Worm (Caenorhabditis elegans): ENCODE data around the gene efhd-1.
A peak's percentile ranks its signal among the peaks of the same experiment; 100 is the strongest.

efhd-1 gene

ce11 chrII:14152274-14152673 is 26.3 kb upstream of the efhd-1 start:
- TF ChIP-seq nhr-28 (tag; optimal IDR thresholded peaks at IDR 0.05) (no peak), eor-1 (tag; optimal IDR thresholded peaks at IDR 0.05) (no peak), ceh-82 (tag; optimal IDR thresholded peaks at IDR 0.05) (no peak), ztf-4 (tag; optimal IDR thresholded peaks at IDR 0.05) (no peak), ama-1 (optimal IDR thresholded peaks at IDR 0.05) (no peak), mdl-1 (tag; optimal IDR thresholded peaks at IDR 0.05) (no peak), fos-1 (tag; optimal IDR thresholded peaks at IDR 0.05) (no peak), elt-3 (tag; optimal IDR thresholded peaks at IDR 0.05) (no peak), nfya-1 (tag; optimal IDR thresholded peaks at IDR 0.05; ENCODE audit: insufficient read depth) (no peak), nhr-11 (tag; optimal IDR thresholded peaks at IDR 0.05) (no peak), lsy-12 (tag; optimal IDR thresholded peaks at IDR 0.05) (no peak), mml-1 (tag; optimal IDR thresholded peaks at IDR 0.05) (no peak), zag-1 (tag; optimal IDR thresholded peaks at IDR 0.05) (no peak), skn-1 (tag; optimal IDR thresholded peaks at IDR 0.05) (no peak), ceh-9 (tag; optimal IDR thresholded peaks at IDR 0.05) (no peak)

ce11 chrII:14154357-14154756 is 24.3 kb upstream of the efhd-1 start, which contains the start of gene Y48B6A.1:
Y48B6A.1 (minus strand) TSS chrII:14154373.
- peak; percentile 96 for TF ChIP-seq lin-39 (tag; optimal IDR thresholded peaks at IDR 0.05)
- peak; percentile 90 for TF ChIP-seq egl-5 (tag; optimal IDR thresholded peaks at IDR 0.05)
- TF ChIP-seq ceh-16 (tag; optimal IDR thresholded peaks at IDR 0.05), result peak; percentile 15
- peak; percentile 77 for TF ChIP-seq fkh-10 (GFP tag; optimal IDR thresholded peaks at IDR 0.05)
- TF ChIP-seq ZK546.5 (tag; optimal IDR thresholded peaks at IDR 0.05), result peak; percentile 9
- no peak for TF ChIP-seq sea-2 (GFP tag; optimal IDR thresholded peaks at IDR 0.05)
- peak; percentile 18 for TF ChIP-seq zag-1 (tag; optimal IDR thresholded peaks at IDR 0.05)
- TF ChIP-seq snpc-4 (tag; optimal IDR thresholded peaks at IDR 0.05), result peak; percentile 97
- peak; percentile 76 for TF ChIP-seq jun-1 (tag; optimal IDR thresholded peaks at IDR 0.05)
- TF ChIP-seq lsy-12 (tag; optimal IDR thresholded peaks at IDR 0.05), result peak; percentile 88
- no peak for TF ChIP-seq nhr-12 (tag; optimal IDR thresholded peaks at IDR 0.05)
- TF ChIP-seq mml-1 (tag; optimal IDR thresholded peaks at IDR 0.05), result no peak
- TF ChIP-seq fkh-2 (tag; optimal IDR thresholded peaks at IDR 0.05), result no peak
- peak in 1 of 3 experiments; percentile 85 for TF ChIP-seq elt-3 (tag; optimal IDR thresholded peaks at IDR 0.05)
- TF ChIP-seq pha-4 (tag; optimal IDR thresholded peaks at IDR 0.05), result peak; percentile 99
- no peak for TF ChIP-seq unc-62 (GFP tag; optimal IDR thresholded peaks at IDR 0.05)
- peak; percentile 55 for TF ChIP-seq tbx-2 (tag; optimal IDR thresholded peaks at IDR 0.05)
- peak; percentile 12 for TF ChIP-seq mdl-1 (tag; optimal IDR thresholded peaks at IDR 0.05)
- no peak for TF ChIP-seq aly-2 (tag; optimal IDR thresholded peaks at IDR 0.05)
- TF ChIP-seq nfya-1 (tag; optimal IDR thresholded peaks at IDR 0.05; ENCODE audit: insufficient read depth), result peak; percentile 98
- TF ChIP-seq daf-12 (tag; optimal IDR thresholded peaks at IDR 0.05), result no peak
- no peak for TF ChIP-seq nhr-28 (tag; optimal IDR thresholded peaks at IDR 0.05)
- peak; percentile 84 for TF ChIP-seq nhr-11 (tag; optimal IDR thresholded peaks at IDR 0.05)
- TF ChIP-seq pqm-1 (tag; optimal IDR thresholded peaks at IDR 0.05), result peak; percentile 82
- peak; percentile 88 for TF ChIP-seq ama-1 (optimal IDR thresholded peaks at IDR 0.05)
- TF ChIP-seq ceh-82 (tag; optimal IDR thresholded peaks at IDR 0.05), result peak; percentile 50
- peak; percentile 95 for TF ChIP-seq nhr-23 (tag; optimal IDR thresholded peaks at IDR 0.05)
- peak; percentile 99 for TF ChIP-seq lin-15B (tag; optimal IDR thresholded peaks at IDR 0.05)
- peak; percentile 53 for TF ChIP-seq nhr-76 (tag; optimal IDR thresholded peaks at IDR 0.05)
- TF ChIP-seq elt-2 (tag; optimal IDR thresholded peaks at IDR 0.05), result peak; percentile 64
- peak; percentile 95 for TF ChIP-seq nhr-43 (tag; optimal IDR thresholded peaks at IDR 0.05; ENCODE audit: poor library complexity, severe bottlenecking)
- TF ChIP-seq hmg-11 (tag; optimal IDR thresholded peaks at IDR 0.05), result peak; percentile 64
- peak; percentile 35 for TF ChIP-seq elt-1 (tag; optimal IDR thresholded peaks at IDR 0.05)
- TF ChIP-seq nhr-25 (tag; optimal IDR thresholded peaks at IDR 0.05), result peak; percentile 96
- no peak for TF ChIP-seq ztf-4 (tag; optimal IDR thresholded peaks at IDR 0.05)
- peak; percentile 85 for TF ChIP-seq skn-1 (tag; optimal IDR thresholded peaks at IDR 0.05)
- peak; percentile 73 for TF ChIP-seq ceh-28 (tag; optimal IDR thresholded peaks at IDR 0.05)
- TF ChIP-seq R02D3.7 (tag; optimal IDR thresholded peaks at IDR 0.05), result peak; percentile 82
- TF ChIP-seq nhr-77 (tag; optimal IDR thresholded peaks at IDR 0.05), result peak; percentile 91
